Worm (Caenorhabditis elegans) whole organism, midembryonic: Measurements from ENCODE around the gene fbxb-20.

Experiments
- T22C8.4 ChIP-seq: fragments of 200-800 bp; sonication (Bioruptor generic); IDR thresholded peaks from 2 replicates; pipeline ENCODE4 v1.3.6; 2022; ENCODE audit warnings: missing genetic modification characterization, missing compliant biosample characterization
- cog-1 ChIP-seq: sonication (generic microtip); optimal IDR thresholded peaks from 2 replicates; lab custom pipeline; 2016; ENCODE audit warnings: missing genetic modification characterization, missing compliant biosample characterization
- flt-1 ChIP-seq: fragments of 200-800 bp; sonication (Bioruptor generic); IDR thresholded peaks from 2 replicates; pipeline ENCODE4 v1.3.6; 2022; ENCODE audit warnings: missing genetic modification characterization, missing compliant biosample characterization
- klf-2 ChIP-seq: fragments of 200-800 bp; sonication (Bioruptor generic); conservative IDR thresholded peaks from 2 replicates; pipeline ENCODE4 v1.3.6; 2022; ENCODE audit warnings: missing genetic modification reagents, missing genetic modification characterization, missing compliant biosample characterization
- med-1 ChIP-seq: sonication (generic microtip); optimal IDR thresholded peaks from 2 replicates; lab custom pipeline; 2017; ENCODE audit warnings: missing genetic modification characterization, mild to moderate bottlenecking, missing compliant biosample characterization, antibody characterized with exemption, missing genetic modification reagents; ENCODE audit not compliant: insufficient read depth
- ref-1 ChIP-seq: fragments of 200-800 bp; sonication (Bioruptor generic); conservative IDR thresholded peaks from 2 replicates; pipeline ENCODE4 v1.3.6; 2022; ENCODE audit warnings: missing genetic modification reagents, missing genetic modification characterization, missing compliant biosample characterization
- tab-1 ChIP-seq: fragments of 200-800 bp; sonication (Bioruptor generic); IDR thresholded peaks from 2 replicates; pipeline ENCODE4 v1.3.6; 2022; ENCODE audit warnings: missing genetic modification characterization, missing compliant biosample characterization
- ztf-23 ChIP-seq: fragments of 200-800 bp; sonication (Bioruptor generic); IDR thresholded peaks from 2 replicates; pipeline ENCODE4 v1.3.6; 2022; ENCODE audit warnings: missing genetic modification reagents, missing genetic modification characterization, missing compliant biosample characterization
- ztf-29 ChIP-seq: fragments of 200-800 bp; sonication (Bioruptor generic); IDR thresholded peaks from 2 replicates; pipeline ENCODE4 v1.3.6; 2022; ENCODE audit warnings: missing genetic modification reagents, missing genetic modification characterization, missing compliant biosample characterization

Gene fbxb-20

ce11 chrII:1616382-1616781 is 34.0 kb downstream of the fbxb-20 start, which contains the start of gene fbxa-165:
TSS of gene fbxa-165 (minus strand) at chrII:1616482.
- TF ChIP-seq flt-1 (GFP tag; lab: Robert Waterston, UW), result no peak
- TF ChIP-seq ztf-23, result no peak
- TF ChIP-seq klf-2 (GFP tag; lab: Robert Waterston, UW), result no peak

ce11 chrII:1613972-1614371 is 36.4 kb downstream of the fbxb-20 start, which contains the start of gene fbxa-164:
TSS of gene fbxa-164 (minus strand) at chrII:1614072.
- TF ChIP-seq klf-2 (GFP tag; lab: Robert Waterston, UW) (no peak), cog-1 (tag; lab: Kevin White, UChicago) (no peak), ref-1 (GFP tag; lab: Robert Waterston, UW) (no peak), ztf-23 (no peak), T22C8.4 (GFP tag; lab: Robert Waterston, UW) (no peak), ztf-29 (GFP tag; lab: Robert Waterston, UW) (no peak), flt-1 (GFP tag; lab: Robert Waterston, UW) (no peak), tab-1 (no peak), med-1 (GFP tag; lab: Kevin White, UChicago) (no peak)

DNA sequence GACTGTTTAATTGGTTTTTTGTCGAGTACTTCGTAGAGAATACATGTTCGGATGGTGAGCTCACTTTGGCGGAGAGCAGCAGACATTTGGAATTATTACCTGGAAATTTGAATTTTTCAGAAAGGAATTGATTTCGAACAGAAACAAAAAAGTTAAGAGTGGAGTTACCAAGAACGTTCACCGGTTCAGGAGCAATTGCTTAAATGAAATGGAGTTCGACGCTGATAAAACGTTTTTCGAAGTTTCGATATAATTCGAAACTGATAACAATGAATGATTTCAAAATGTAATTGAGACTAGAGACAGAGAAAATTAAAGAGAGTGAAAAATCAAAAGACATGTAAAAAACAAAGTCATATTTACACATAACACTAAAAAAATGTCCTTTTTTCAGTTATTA is 39.8 kb downstream of the fbxb-20 start, which contains the start of gene fbxa-163:
Gene fbxa-163, minus strand, starts transcription at position 101 of the 400 bp plus-strand sequence.
- no peak for TF ChIP-seq med-1 (GFP tag; lab: Kevin White, UChicago)
- no peak for TF ChIP-seq klf-2 (GFP tag; lab: Robert Waterston, UW)
- no peak for TF ChIP-seq ztf-29 (GFP tag; lab: Robert Waterston, UW)
- TF ChIP-seq ref-1 (GFP tag; lab: Robert Waterston, UW), result no peak
- TF ChIP-seq flt-1 (GFP tag; lab: Robert Waterston, UW), result no peak
- TF ChIP-seq T22C8.4 (GFP tag; lab: Robert Waterston, UW), result no peak
- no peak for TF ChIP-seq tab-1
- no peak for TF ChIP-seq ztf-23
- no peak for TF ChIP-seq cog-1 (tag; lab: Kevin White, UChicago)

ce11 chrII:1608915-1609314 is 41.5 kb downstream of the fbxb-20 start:
- TF ChIP-seq T22C8.4 (GFP tag; lab: Robert Waterston, UW), result no peak
- TF ChIP-seq med-1 (GFP tag; lab: Kevin White, UChicago), result no peak
- no peak for TF ChIP-seq ztf-23
- TF ChIP-seq ref-1 (GFP tag; lab: Robert Waterston, UW), result no peak
- TF ChIP-seq ztf-29 (GFP tag; lab: Robert Waterston, UW), result no peak

- TF ChIP-seq cog-1 (tag; lab: Kevin White, UChicago) (no peak), ztf-23 (no peak), flt-1 (GFP tag; lab: Robert Waterston, UW) (no peak), med-1 (GFP tag; lab: Kevin White, UChicago) (no peak), ztf-29 (GFP tag; lab: Robert Waterston, UW) (no peak), ref-1 (GFP tag; lab: Robert Waterston, UW) (no peak), klf-2 (GFP tag; lab: Robert Waterston, UW) (no peak), tab-1 (no peak), T22C8.4 (GFP tag; lab: Robert Waterston, UW) (no peak)
Observed at ce11 chrII:1607575-1607974, 42.8 kb downstream of the fbxb-20 start.

- TF ChIP-seq flt-1 (GFP tag; lab: Robert Waterston, UW) (no peak), ztf-23 (no peak), ref-1 (GFP tag; lab: Robert Waterston, UW) (no peak), tab-1 (no peak), klf-2 (GFP tag; lab: Robert Waterston, UW) (no peak), cog-1 (tag; lab: Kevin White, UChicago) (no peak), T22C8.4 (GFP tag; lab: Robert Waterston, UW) (no peak), ztf-29 (GFP tag; lab: Robert Waterston, UW) (no peak), med-1 (GFP tag; lab: Kevin White, UChicago) (no peak)
Observed at ce11 chrII:1606079-1606478, 44.3 kb downstream of the fbxb-20 start, which contains the start of gene bath-33. TSS of gene bath-33 (minus strand) at chrII:1606179.

- TF ChIP-seq cog-1 (tag; lab: Kevin White, UChicago) (no peak), T22C8.4 (GFP tag; lab: Robert Waterston, UW) (no peak), ztf-29 (GFP tag; lab: Robert Waterston, UW) (no peak), tab-1 (no peak), klf-2 (GFP tag; lab: Robert Waterston, UW) (no peak), flt-1 (GFP tag; lab: Robert Waterston, UW) (no peak), ztf-23 (no peak), ref-1 (GFP tag; lab: Robert Waterston, UW) (no peak), med-1 (GFP tag; lab: Kevin White, UChicago) (no peak)
Observed at ce11 chrII:1605010-1605409, 45.4 kb downstream of the fbxb-20 start.

DNA sequence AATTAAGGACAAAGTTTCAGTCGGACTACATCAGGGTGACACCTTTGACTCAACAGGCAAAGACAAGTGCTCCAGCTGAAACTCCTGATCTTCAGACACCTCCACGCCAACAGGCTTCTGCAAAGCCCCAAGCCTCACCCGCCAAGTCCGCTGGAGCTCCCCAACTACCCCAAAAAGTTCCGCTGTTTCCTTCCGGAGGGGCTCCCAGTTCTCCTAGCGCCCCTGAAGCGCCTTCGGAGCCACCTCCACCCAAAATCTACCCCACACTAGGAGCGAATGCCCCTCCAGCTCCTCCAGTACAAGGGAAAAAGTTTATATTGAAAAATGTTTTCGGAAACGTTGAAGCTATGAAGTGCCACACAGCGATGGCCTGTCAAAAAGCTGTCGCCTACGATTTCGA is 47.4 kb downstream of the fbxb-20 start:
- TF ChIP-seq klf-2 (GFP tag; lab: Robert Waterston, UW) (no peak), T22C8.4 (GFP tag; lab: Robert Waterston, UW) (no peak), flt-1 (GFP tag; lab: Robert Waterston, UW) (no peak), ref-1 (GFP tag; lab: Robert Waterston, UW) (no peak), ztf-29 (GFP tag; lab: Robert Waterston, UW) (no peak), ztf-23 (no peak), med-1 (GFP tag; lab: Kevin White, UChicago) (no peak), tab-1 (no peak), cog-1 (tag; lab: Kevin White, UChicago) (no peak)

DNA sequence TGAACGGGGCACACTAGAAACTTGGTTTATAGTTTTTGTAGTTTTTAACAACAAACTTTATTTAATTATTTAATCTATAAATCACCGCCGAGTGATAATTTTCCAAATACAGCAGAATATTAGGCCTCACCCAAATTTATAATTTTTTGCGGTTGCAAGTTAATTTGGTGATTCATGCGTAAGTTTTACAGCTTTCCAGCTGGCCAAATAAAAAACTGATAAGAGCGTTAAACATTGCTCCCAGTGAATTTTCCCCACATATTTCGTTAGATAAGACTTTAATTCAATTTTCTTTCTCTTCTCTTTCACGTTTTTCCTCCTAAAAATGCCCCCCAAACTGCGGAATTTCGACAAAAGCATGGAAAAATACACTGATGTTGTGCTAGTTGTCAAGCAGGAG is 48.9 kb downstream of the fbxb-20 start, which contains the start of gene bath-47:
Gene bath-47, plus strand, starts transcription at position 305 of the 400 bp plus-strand sequence.
- TF ChIP-seq med-1 (GFP tag; lab: Kevin White, UChicago) (no peak), T22C8.4 (GFP tag; lab: Robert Waterston, UW) (no peak)

ce11 chrII:1600661-1601060 is 49.7 kb downstream of the fbxb-20 start, which contains the start of gene bath-26:
TSS of gene bath-26 (minus strand) at chrII:1600761.
- no peak for TF ChIP-seq klf-2 (GFP tag; lab: Robert Waterston, UW)
- no peak for TF ChIP-seq med-1 (GFP tag; lab: Kevin White, UChicago)
- no peak for TF ChIP-seq tab-1
- no peak for TF ChIP-seq cog-1 (tag; lab: Kevin White, UChicago)
- no peak for TF ChIP-seq flt-1 (GFP tag; lab: Robert Waterston, UW)
- TF ChIP-seq ztf-29 (GFP tag; lab: Robert Waterston, UW), result no peak
- no peak for TF ChIP-seq T22C8.4 (GFP tag; lab: Robert Waterston, UW)
- no peak for TF ChIP-seq ztf-23
- no peak for TF ChIP-seq ref-1 (GFP tag; lab: Robert Waterston, UW)
